Worm (Caenorhabditis elegans) whole organism, young adult: ENCODE results near the gene ZK930.6.

ENCODE experiments used
- ama-1 ChIP-seq, 3 experiments: fragments of 150-350 bp in 1 of 3; sonication (generic microtip) in 2 of 3; optimal IDR thresholded peaks; 2 replicates each; lab custom pipeline; 2014 to 2018; ENCODE audit warnings: missing biosample characterization in 2 of 3, missing genetic modification characterization in 2 of 3, missing genetic modification reagents in 2 of 3
- atf-7 ChIP-seq: sonication (generic microtip); optimal IDR thresholded peaks from 2 replicates; lab custom pipeline; 2017; ENCODE audit warnings: mild to moderate bottlenecking, missing genetic modification characterization, missing compliant biosample characterization
- ccch-3 ChIP-seq: fragments of 200-800 bp; sonication (Bioruptor generic); optimal IDR thresholded peaks from 2 replicates; lab custom pipeline; 2018; ENCODE audit warnings: mild to moderate bottlenecking, missing genetic modification characterization, missing compliant biosample characterization
- die-1 ChIP-seq: sonication (generic microtip); optimal IDR thresholded peaks from 2 replicates; lab custom pipeline; 2016; ENCODE audit warnings: missing genotype, mild to moderate bottlenecking, missing genetic modification characterization, missing compliant biosample characterization
- him-1 ChIP-seq: sonication (generic microtip); optimal IDR thresholded peaks from 2 replicates; lab custom pipeline; 2016; ENCODE audit warnings: missing genotype, missing genetic modification reagents, missing genetic modification characterization, missing compliant biosample characterization
- rpc-1 ChIP-seq, 2 experiments: fragments of 150-350 bp in 1 of 2; sonication (generic microtip) in 1 of 2; optimal IDR thresholded peaks; 2 replicates each; lab custom pipeline; 2014 to 2018; ENCODE audit warnings: missing biosample characterization in 1 of 2, missing genetic modification characterization in 1 of 2, missing genetic modification reagents in 1 of 2, missing genotype in 1 of 2
- sea-2 ChIP-seq: fragments of 200-800 bp; sonication (Bioruptor generic); IDR thresholded peaks from 2 replicates; pipeline ENCODE4 v1.3.6; 2022; ENCODE audit warnings: missing genetic modification characterization, missing compliant biosample characterization
- snpc-1.3 ChIP-seq: sonication (generic microtip); optimal IDR thresholded peaks from 2 replicates; lab custom pipeline; 2017; ENCODE audit warnings: missing genetic modification characterization, mild to moderate bottlenecking, missing compliant biosample characterization, antibody characterized with exemption, moderate library complexity, missing genotype, missing genetic modification reagents; ENCODE audit not compliant: insufficient read depth
- tbp1 ChIP-seq: fragments of 200-800 bp; sonication (Bioruptor generic); optimal IDR thresholded peaks from 2 replicates; lab custom pipeline; 2018; ENCODE audit warnings: mild to moderate bottlenecking, missing genetic modification characterization, missing compliant biosample characterization
- zfh-2 ChIP-seq: fragments of 200-800 bp; sonication (Bioruptor generic); conservative IDR thresholded peaks from 2 replicates; pipeline ENCODE4 v1.3.6; 2022; ENCODE audit warnings: missing genetic modification reagents, missing genetic modification characterization, missing compliant biosample characterization
- zim-3 ChIP-seq: sonication (generic microtip); optimal IDR thresholded peaks from 2 replicates; lab custom pipeline; 2017; ENCODE audit warnings: mild to moderate bottlenecking, missing genetic modification characterization, moderate library complexity, missing compliant biosample characterization
- ztf-28 ChIP-seq: fragments of 200-800 bp; sonication (Bioruptor generic); IDR thresholded peaks from 2 replicates; pipeline ENCODE4 v1.3.6; 2022; ENCODE audit warnings: missing genetic modification reagents, missing genetic modification characterization, missing compliant biosample characterization

- TF ChIP-seq ztf-28 (no peak), atf-7 (tag; lab: Kevin White, UChicago) (no peak), ama-1 (optimal IDR thresholded peaks at IDR 0.05; lab: Kevin White, UChicago) (no peak), ama-1 (GFP tag; optimal IDR thresholded peaks at IDR 0.05; lab: Kevin White, UChicago) (no peak), die-1 (no peak), zfh-2 (no peak), zim-3 (tag; lab: Kevin White, UChicago) (no peak), sea-2 (GFP tag; lab: Robert Waterston, UW) (no peak), tbp1 (GFP tag; lab: Kevin White, UChicago) (no peak), ccch-3 (no peak), rpc-1 (optimal IDR thresholded peaks at IDR 0.05; lab: Kevin White, UChicago) (no peak), rpc-1 (tag; optimal IDR thresholded peaks at IDR 0.05; lab: Kevin White, UChicago) (no peak), snpc-1.3 (tag; lab: Kevin White, UChicago) (no peak), him-1 (tag; lab: Kevin White, UChicago) (no peak)
These were observed 17.4 kb downstream of the ZK930.6 start, which contains the start of gene vab-23 for ce11 chrII:11901110-11901509.
